Worm (Caenorhabditis elegans) whole organism, L4 larva: ENCODE measurements around the gene Y57A10B.6.

Source experiments
- Y105C5A.15 ChIP-seq: fragments of 200-800 bp; sonication (Bioruptor generic); IDR thresholded peaks from 2 replicates; pipeline ENCODE4 v1.3.6; 2022; ENCODE audit warnings: missing genetic modification characterization, missing compliant biosample characterization
- ces-1 ChIP-seq: fragments of 150-350 bp; sonication (generic microtip); optimal IDR thresholded peaks from 4 replicates; lab custom pipeline; 2014; ENCODE audit warnings: missing biosample characterization, missing genetic modification reagents, missing genetic modification characterization
- daf-19 ChIP-seq: fragments of 200-800 bp; sonication (Bioruptor generic); conservative IDR thresholded peaks from 2 replicates; pipeline ENCODE4 v1.3.6; 2022; ENCODE audit warnings: missing genetic modification characterization, missing compliant biosample characterization
- dmd-8 ChIP-seq: fragments of 200-800 bp; sonication (Bioruptor generic); IDR thresholded peaks from 2 replicates; pipeline ENCODE4 v1.3.6; 2022; ENCODE audit warnings: missing genetic modification characterization, missing compliant biosample characterization
- dve-1 ChIP-seq: sonication (generic microtip); optimal IDR thresholded peaks from 2 replicates; lab custom pipeline; 2017; ENCODE audit warnings: antibody characterized with exemption, mild to moderate bottlenecking, missing genetic modification characterization, missing compliant biosample characterization; ENCODE audit not compliant: insufficient read depth
- fos-1 ChIP-seq: fragments of 150-350 bp; optimal IDR thresholded peaks from 2 replicates; lab custom pipeline; 2014; ENCODE audit warnings: missing biosample characterization, missing genetic modification characterization
- lin-13 ChIP-seq: fragments of 150-350 bp; optimal IDR thresholded peaks from 2 replicates; lab custom pipeline; 2014; ENCODE audit warnings: missing biosample characterization, missing genetic modification reagents, missing genetic modification characterization
- lin-39 ChIP-seq: fragments of 150-350 bp; optimal IDR thresholded peaks from 2 replicates; lab custom pipeline; 2014; ENCODE audit warnings: missing biosample characterization, missing genetic modification reagents, missing genetic modification characterization
- lsy-2 ChIP-seq, 2 experiments: fragments of 150-350 bp in 1 of 2; sonication (generic microtip) in 1 of 2; optimal IDR thresholded peaks; 2 replicates each; lab custom pipeline; 2014 to 2017; ENCODE audit warnings: missing biosample characterization in 2 of 2, missing genetic modification characterization in 2 of 2
- nhr-237 ChIP-seq: sonication (generic microtip); optimal IDR thresholded peaks from 2 replicates; lab custom pipeline; 2017; ENCODE audit warnings: missing biosample characterization, missing genetic modification characterization
- unc-130 ChIP-seq: sonication (generic microtip); optimal IDR thresholded peaks from 2 replicates; lab custom pipeline; 2016; ENCODE audit warnings: missing genetic modification reagents, missing genetic modification characterization, missing compliant biosample characterization
- unc-62 ChIP-seq, 3 experiments: fragments of 150-350 bp in 1 of 3; sonication (generic microtip); optimal IDR thresholded peaks in 2 of 3; peaks in 1 of 3; 1 replicate in 1 of 3; 2 replicates in 2 of 3; lab custom pipeline; 2014 to 2017; ENCODE audit warnings: missing biosample characterization in 3 of 3, missing genetic modification characterization in 3 of 3, missing genetic modification reagents in 3 of 3, missing genotype in 1 of 3
- zfp-3 ChIP-seq: fragments of 200-800 bp; sonication (Bioruptor generic); conservative IDR thresholded peaks from 2 replicates; pipeline ENCODE4 v1.3.6; 2022; ENCODE audit warnings: missing genetic modification reagents, missing genetic modification characterization, missing compliant biosample characterization

DNA sequence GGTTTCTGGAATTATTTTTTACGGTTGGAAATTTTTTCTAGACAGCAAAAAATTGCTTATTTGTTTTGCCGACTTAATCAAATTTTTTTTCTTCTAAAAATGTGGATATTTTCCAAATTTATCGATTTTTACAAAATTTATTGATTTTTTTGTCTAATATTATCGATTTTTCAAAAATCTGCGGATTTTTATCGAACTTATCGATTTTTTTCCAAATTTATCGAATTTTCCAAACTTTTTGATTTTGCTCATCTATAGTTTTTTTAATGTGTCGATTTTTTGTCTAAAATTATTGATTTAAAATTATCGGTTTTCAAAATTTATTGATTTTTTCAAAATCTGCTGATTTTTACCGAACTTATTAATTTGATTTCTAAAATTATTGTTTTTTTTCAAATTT, 4.3 kb downstream of the Y57A10B.6 start:
- TF ChIP-seq dmd-8 = no peak
- no peak for TF ChIP-seq lin-13 (GFP tag; lab: Kevin White, UChicago)
- TF ChIP-seq ces-1 = no peak
- TF ChIP-seq Y105C5A.15 (GFP tag; lab: Robert Waterston, UW) = no peak
- TF ChIP-seq lin-39 (tag; lab: Kevin White, UChicago) = no peak
- no peak for TF ChIP-seq lsy-2 (tag; optimal IDR thresholded peaks at IDR 0.05; lab: Kevin White, UChicago)
- no peak for TF ChIP-seq fos-1 (tag; lab: Kevin White, UChicago)
- no peak for TF ChIP-seq nhr-237 (tag; lab: Kevin White, UChicago)
- no peak for TF ChIP-seq zfp-3 (GFP tag; lab: Robert Waterston, UW)
- no peak for TF ChIP-seq unc-62 (GFP tag; optimal IDR thresholded peaks at IDR 0.05 in 1 of 2; lab: Kevin White, UChicago)
- no peak for TF ChIP-seq unc-62 (tag; optimal IDR thresholded peaks at IDR 0.05; lab: Kevin White, UChicago)
- TF ChIP-seq dve-1 (tag; lab: Kevin White, UChicago) = no peak
- no peak for TF ChIP-seq unc-130
- TF ChIP-seq daf-19 = no peak
